Worm (Caenorhabditis elegans): ENCODE measurements around the gene vhl-1.

vhl-1 gene

ce11 chrX:11262319-11263074 is 44.7 kb upstream of the vhl-1 start, which contains the start of gene C03A3.2 (continued):
- TF ChIP-seq nhr-11 (tag; optimal IDR thresholded peaks at IDR 0.05), result peak; percentile 55
- TF ChIP-seq ceh-20 (GFP tag; IDR thresholded peaks at IDR 0.05), result no peak
- peak; percentile 83 for TF ChIP-seq mep-1 (tag; optimal IDR thresholded peaks at IDR 0.05)
- TF ChIP-seq hlh-30 (tag; optimal IDR thresholded peaks at IDR 0.05; ENCODE audit: insufficient read depth), result peak; percentile 58
- TF ChIP-seq skn-1 (tag; optimal IDR thresholded peaks at IDR 0.05), result no peak
- no peak for TF ChIP-seq snpc-4 (tag; optimal IDR thresholded peaks at IDR 0.05)
- TF ChIP-seq nhr-111 (GFP tag; optimal IDR thresholded peaks at IDR 0.05), result no peak
- TF ChIP-seq dve-1 (tag; optimal IDR thresholded peaks at IDR 0.05; ENCODE audit: insufficient read depth), result no peak
- no peak for TF ChIP-seq duxl-1 (tag; optimal IDR thresholded peaks at IDR 0.05; ENCODE audit: poor library complexity)
- TF ChIP-seq mdl-1 (tag; optimal IDR thresholded peaks at IDR 0.05), result peak in 1 of 2 experiments; percentile 82
- TF ChIP-seq mxl-3 (GFP tag; optimal IDR thresholded peaks at IDR 0.05), result peak; percentile 82

- TF ChIP-seq nhr-25 (tag; optimal IDR thresholded peaks at IDR 0.05; ENCODE audit: borderline replicate concordance, insufficient read depth) (no peak), zip-2 (tag; optimal IDR thresholded peaks at IDR 0.05) (no peak), ama-1 (optimal IDR thresholded peaks at IDR 0.05) (no peak), mxl-3 (GFP tag; optimal IDR thresholded peaks at IDR 0.05) (peak; percentile 60), lin-38 (GFP tag; IDR thresholded peaks at IDR 0.05) (no peak), dmd-8 (GFP tag; IDR thresholded peaks at IDR 0.05) (no peak), zip-11 (GFP tag; IDR thresholded peaks at IDR 0.05) (no peak), pqm-1 (tag; optimal IDR thresholded peaks at IDR 0.05) (peak; percentile 83), lsy-2 (tag; optimal IDR thresholded peaks at IDR 0.05) (no peak), unc-130 (GFP tag; optimal IDR thresholded peaks at IDR 0.05) (no peak), hlh-30 (tag; optimal IDR thresholded peaks at IDR 0.05; ENCODE audit: insufficient read depth) (no peak), Y5F2A.4 (GFP tag; optimal IDR thresholded peaks at IDR 0.05) (no peak), nhr-237 (tag; optimal IDR thresholded peaks at IDR 0.05) (no peak), Y48G9A.11 (GFP tag; IDR thresholded peaks at IDR 0.05) (no peak), ceh-82 (tag; optimal IDR thresholded peaks at IDR 0.05) (no peak), daf-16 (GFP tag; optimal IDR thresholded peaks at IDR 0.05) (no peak), daf-16 (tag; optimal IDR thresholded peaks at IDR 0.05) (peak; percentile 95), ces-1 (GFP tag; optimal IDR thresholded peaks at IDR 0.05) (no peak), hlh-11 (tag; optimal IDR thresholded peaks at IDR 0.05) (peak; percentile 69), nhr-102 (tag; optimal IDR thresholded peaks at IDR 0.05) (no peak), zfp-2 (tag; optimal IDR thresholded peaks at IDR 0.05) (no peak), zag-1 (tag; optimal IDR thresholded peaks at IDR 0.05) (no peak), nhr-28 (tag; optimal IDR thresholded peaks at IDR 0.05) (peak; percentile 75), ceh-28 (tag; optimal IDR thresholded peaks at IDR 0.05) (no peak), ceh-44 (GFP tag; IDR thresholded peaks at IDR 0.05) (no peak), nhr-42 (GFP tag; IDR thresholded peaks at IDR 0.05) (no peak), F49E8.2 (tag; optimal IDR thresholded peaks at IDR 0.05; ENCODE audit: borderline replicate concordance) (no peak), php-3 (GFP tag; IDR thresholded peaks at IDR 0.05) (peak; percentile 48; the same call in 1 of the 2 replicates), set-16 (GFP tag; IDR thresholded peaks at IDR 0.05) (no peak), hmg-1.1 (GFP tag; IDR thresholded peaks at IDR 0.05) (no peak), saeg-2 (GFP tag; IDR thresholded peaks at IDR 0.05) (no peak), lin-13 (GFP tag; optimal IDR thresholded peaks at IDR 0.05) (no peak), dmd-6 (GFP tag; IDR thresholded peaks at IDR 0.05) (peak; percentile 78), fkh-10 (GFP tag; optimal IDR thresholded peaks at IDR 0.05) (no peak), D1046.2 (GFP tag; IDR thresholded peaks at IDR 0.05) (no peak), dve-1 (tag; optimal IDR thresholded peaks at IDR 0.05; ENCODE audit: insufficient read depth) (peak; percentile 55), nhr-77 (tag; optimal IDR thresholded peaks at IDR 0.05) (peak; percentile 27), unc-62 (GFP tag; optimal IDR thresholded peaks at IDR 0.05 in 1 of 2) (no peak), unc-62 (tag; optimal IDR thresholded peaks at IDR 0.05) (no peak), snpc-4 (tag; optimal IDR thresholded peaks at IDR 0.05) (no peak), nhr-41 (GFP tag; IDR thresholded peaks at IDR 0.05) (no peak), hif-1 (tag; optimal IDR thresholded peaks at IDR 0.05) (no peak)
Measured at ce11 chrX:11264715-11265114, 42.4 kb upstream of the vhl-1 start.

Measured in whole organism, L4 larva.